Worm (Caenorhabditis elegans) whole organism, late embryonic: ENCODE measurements around the gene T28A11.22.

Experiments used
- C38D4.7 ChIP-seq: fragments of 200-800 bp; sonication (Bioruptor generic); optimal IDR thresholded peaks from 2 replicates; lab custom pipeline; 2018; ENCODE audit warnings: mild to moderate bottlenecking, missing genetic modification characterization, moderate library complexity, missing compliant biosample characterization
- F13H6.1 ChIP-seq: sonication (generic microtip); optimal IDR thresholded peaks from 2 replicates; lab custom pipeline; 2016; ENCODE audit warnings: missing genetic modification characterization, missing compliant biosample characterization
- K02D7.2 ChIP-seq: sonication (generic microtip); optimal IDR thresholded peaks from 2 replicates; lab custom pipeline; 2017; ENCODE audit warnings: mild to moderate bottlenecking, missing genetic modification characterization, missing compliant biosample characterization
- K09A11.1 ChIP-seq: sonication (generic microtip); optimal IDR thresholded peaks from 2 replicates; lab custom pipeline; 2017; ENCODE audit warnings: antibody characterized with exemption, mild to moderate bottlenecking, missing genetic modification characterization, missing compliant biosample characterization; ENCODE audit not compliant: insufficient read depth
- T23F11.4 ChIP-seq: fragments of 200-800 bp; sonication (Bioruptor generic); optimal IDR thresholded peaks from 2 replicates; lab custom pipeline; 2018; ENCODE audit warnings: mild to moderate bottlenecking, missing genetic modification characterization, missing compliant biosample characterization
- Y22D7AL.16 ChIP-seq: sonication (generic microtip); optimal IDR thresholded peaks from 2 replicates; lab custom pipeline; 2016; ENCODE audit warnings: missing genetic modification characterization, missing compliant biosample characterization
- ama-1 ChIP-seq: fragments of 150-350 bp; optimal IDR thresholded peaks from 2 replicates; lab custom pipeline; 2014
- ceh-14 ChIP-seq: sonication (generic microtip); optimal IDR thresholded peaks from 2 replicates; lab custom pipeline; 2016; ENCODE audit warnings: missing genotype, missing genetic modification characterization, missing compliant biosample characterization
- ceh-18 ChIP-seq: sonication (generic microtip); optimal IDR thresholded peaks from 2 replicates; lab custom pipeline; 2016; ENCODE audit warnings: missing genetic modification characterization, missing compliant biosample characterization
- ceh-2 ChIP-seq: sonication (generic microtip); optimal IDR thresholded peaks from 2 replicates; lab custom pipeline; 2016; ENCODE audit warnings: missing genotype, missing genetic modification characterization, missing compliant biosample characterization
- ceh-22 ChIP-seq: sonication (generic microtip); optimal IDR thresholded peaks from 2 replicates; lab custom pipeline; 2017; ENCODE audit warnings: missing biosample characterization, missing genetic modification characterization
- ceh-24 ChIP-seq: sonication (generic microtip); optimal IDR thresholded peaks from 2 replicates; lab custom pipeline; 2016; ENCODE audit warnings: mild to moderate bottlenecking, missing genetic modification characterization, missing compliant biosample characterization
- ceh-30 ChIP-seq: fragments of 150-350 bp; optimal IDR thresholded peaks from 2 replicates; lab custom pipeline; 2014; ENCODE audit warnings: missing biosample characterization, missing genetic modification characterization
- ceh-31 ChIP-seq: sonication (generic microtip); optimal IDR thresholded peaks from 2 replicates; lab custom pipeline; 2016; ENCODE audit warnings: missing genetic modification characterization, missing compliant biosample characterization
- ceh-9 ChIP-seq: sonication (generic microtip); optimal IDR thresholded peaks from 2 replicates; lab custom pipeline; 2016; ENCODE audit warnings: mild to moderate bottlenecking, missing genetic modification characterization, inconsistent platforms, missing compliant biosample characterization
- dve-1 ChIP-seq: sonication (generic microtip); optimal IDR thresholded peaks from 2 replicates; lab custom pipeline; 2017; ENCODE audit warnings: antibody characterized with exemption, mild to moderate bottlenecking, missing genetic modification characterization, missing compliant biosample characterization
- elt-4 ChIP-seq: sonication (generic microtip); optimal IDR thresholded peaks from 2 replicates; lab custom pipeline; 2016; ENCODE audit warnings: missing genetic modification characterization, missing compliant biosample characterization
- eyg-1 ChIP-seq: sonication (generic microtip); optimal IDR thresholded peaks from 2 replicates; lab custom pipeline; 2016; ENCODE audit warnings: missing genotype, missing genetic modification characterization, missing compliant biosample characterization
- hlh-30 ChIP-seq: sonication (generic microtip); optimal IDR thresholded peaks from 2 replicates; lab custom pipeline; 2017; ENCODE audit warnings: antibody characterized with exemption, missing genetic modification characterization, missing compliant biosample characterization; ENCODE audit not compliant: insufficient read depth
- hlh-6 ChIP-seq: sonication (generic microtip); optimal IDR thresholded peaks from 2 replicates; lab custom pipeline; 2016; ENCODE audit warnings: missing genotype, missing genetic modification characterization, missing compliant biosample characterization
- lin-11 ChIP-seq: fragments of 200-800 bp; sonication (Bioruptor generic); optimal IDR thresholded peaks from 2 replicates; lab custom pipeline; 2018; ENCODE audit warnings: mild to moderate bottlenecking, missing genetic modification characterization, missing compliant biosample characterization
- madf-2 ChIP-seq: sonication (generic microtip); optimal IDR thresholded peaks from 2 replicates; lab custom pipeline; 2017; ENCODE audit warnings: missing genetic modification characterization, missing compliant biosample characterization
- nfya-1 ChIP-seq: sonication (generic microtip); optimal IDR thresholded peaks from 2 replicates; lab custom pipeline; 2017; ENCODE audit warnings: missing genetic modification characterization, mild to moderate bottlenecking, missing compliant biosample characterization, antibody characterized with exemption, moderate library complexity
- nhr-11 ChIP-seq: fragments of 150-350 bp; optimal IDR thresholded peaks from 2 replicates; lab custom pipeline; 2014; ENCODE audit warnings: missing biosample characterization, missing genetic modification characterization
- nhr-232 ChIP-seq: sonication (generic microtip); optimal IDR thresholded peaks from 2 replicates; lab custom pipeline; 2016; ENCODE audit warnings: missing genetic modification characterization, missing compliant biosample characterization
- npax-4 ChIP-seq: sonication (generic microtip); optimal IDR thresholded peaks from 2 replicates; lab custom pipeline; 2016; ENCODE audit warnings: missing genetic modification characterization, missing compliant biosample characterization
- pha-4 ChIP-seq: fragments of 150-350 bp; optimal IDR thresholded peaks from 2 replicates; lab custom pipeline; 2018; ENCODE audit warnings: missing biosample characterization, missing genetic modification reagents, missing genetic modification characterization
- pqm-1 ChIP-seq: sonication (generic microtip); optimal IDR thresholded peaks from 2 replicates; lab custom pipeline; 2016; ENCODE audit warnings: missing genetic modification characterization, missing compliant biosample characterization
- pros-1 ChIP-seq: fragments of 150-350 bp; optimal IDR thresholded peaks from 2 replicates; lab custom pipeline; 2014; ENCODE audit warnings: missing biosample characterization, missing genetic modification reagents, missing genetic modification characterization
- rnt-1 ChIP-seq: sonication (generic microtip); optimal IDR thresholded peaks from 2 replicates; lab custom pipeline; 2016; ENCODE audit warnings: missing genetic modification characterization, missing compliant biosample characterization
- sdc-2 ChIP-seq: sonication (generic microtip); optimal IDR thresholded peaks from 2 replicates; lab custom pipeline; 2016; ENCODE audit warnings: missing genotype, missing genetic modification characterization, missing compliant biosample characterization
- sox-2 ChIP-seq: fragments of 200-800 bp; sonication (Bioruptor generic); IDR thresholded peaks from 2 replicates; pipeline ENCODE4 v1.3.6; 2022; ENCODE audit warnings: missing genetic modification reagents, missing genetic modification characterization, missing compliant biosample characterization
- tbx-2 ChIP-seq: sonication (generic microtip); optimal IDR thresholded peaks from 2 replicates; lab custom pipeline; 2016; ENCODE audit warnings: missing genetic modification characterization, missing compliant biosample characterization
- unc-55 ChIP-seq: sonication (generic microtip); optimal IDR thresholded peaks from 2 replicates; lab custom pipeline; 2017; ENCODE audit warnings: missing biosample characterization, missing genetic modification reagents, missing genetic modification characterization
- zip-5 ChIP-seq: sonication (generic microtip); optimal IDR thresholded peaks from 2 replicates; lab custom pipeline; 2016; ENCODE audit warnings: missing genetic modification characterization, missing compliant biosample characterization
- ztf-16 ChIP-seq: sonication (generic microtip); optimal IDR thresholded peaks from 2 replicates; lab custom pipeline; 2017; ENCODE audit warnings: missing genetic modification characterization, missing compliant biosample characterization

The T28A11.22 gene

ce11 chrV:3234887-3235286 lies 22.5 kb upstream of the T28A11.22 start, which contains the start of gene K08D9.6:
K08D9.6 (minus strand) TSS chrV:3234987.
- TF ChIP-seq ceh-22, result no peak
- TF ChIP-seq T23F11.4 (GFP tag; lab: Kevin White, UChicago), result no peak
- no peak for TF ChIP-seq ama-1 (lab: Kevin White, UChicago)
- TF ChIP-seq zip-5 (tag; lab: Kevin White, UChicago), result no peak
- TF ChIP-seq, all 69 proteins: peak for 0

- TF ChIP-seq sdc-2 (tag; lab: Kevin White, UChicago) (no peak), ceh-18 (no peak), rnt-1 (tag; lab: Kevin White, UChicago) (no peak), lin-11 (tag; lab: Kevin White, UChicago) (no peak), hlh-30 (no peak), pqm-1 (no peak), ceh-24 (tag; lab: Kevin White, UChicago) (no peak), K09A11.1 (tag; lab: Kevin White, UChicago) (no peak), pros-1 (tag; lab: Kevin White, UChicago) (no peak), hlh-6 (tag; lab: Kevin White, UChicago) (no peak), ceh-2 (tag; lab: Kevin White, UChicago) (no peak), dve-1 (tag; lab: Kevin White, UChicago) (no peak), ztf-16 (tag; lab: Kevin White, UChicago) (no peak), tbx-2 (no peak), npax-4 (tag; lab: Kevin White, UChicago) (no peak), F13H6.1 (no peak), ceh-31 (tag; lab: Kevin White, UChicago) (no peak), sox-2 (GFP tag; lab: Robert Waterston, UW) (no peak), unc-55 (GFP tag; lab: Kevin White, UChicago) (no peak)
Observed at ce11 chrV:3236610-3237009, 20.8 kb upstream of the T28A11.22 start, which contains the start of the genes K08D9.9 and str-16. K08D9.9 (minus strand) TSS chrV:3236710. str-16 (plus strand) TSS chrV:3236875.

- TF ChIP-seq pha-4 (tag; lab: Kevin White, UChicago) (no peak), npax-4 (tag; lab: Kevin White, UChicago) (no peak), eyg-1 (tag; lab: Kevin White, UChicago) (no peak), F13H6.1 (no peak), ama-1 (lab: Kevin White, UChicago) (no peak), ceh-30 (no peak), ceh-22 (no peak), madf-2 (tag; lab: Kevin White, UChicago) (no peak), nhr-11 (no peak), unc-55 (GFP tag; lab: Kevin White, UChicago) (no peak), nfya-1 (tag; lab: Kevin White, UChicago) (no peak)
Observed at ce11 chrV:3241175-3241574, 16.2 kb upstream of the T28A11.22 start, which contains the start of gene srj-11. srj-11 (plus strand) TSS chrV:3241424.

ce11 chrV:3242984-3243383 lies 14.4 kb upstream of the T28A11.22 start, which contains the start of gene gst-23:
gst-23 (plus strand) TSS chrV:3243284.
- TF ChIP-seq pha-4 (tag; lab: Kevin White, UChicago) (no peak), ztf-16 (tag; lab: Kevin White, UChicago) (no peak), C38D4.7 (GFP tag; lab: Kevin White, UChicago) (no peak), ceh-9 (tag; lab: Kevin White, UChicago) (no peak), nhr-232 (tag; lab: Kevin White, UChicago) (no peak), K02D7.2 (no peak), Y22D7AL.16 (no peak), elt-4 (tag; lab: Kevin White, UChicago) (no peak)

ce11 chrV:3244703-3245102 lies 12.7 kb upstream of the T28A11.22 start, which contains the start of gene srj-7:
srj-7 (plus strand) TSS chrV:3245003.
- no peak for TF ChIP-seq ceh-14 (tag; lab: Kevin White, UChicago)
- TF ChIP-seq ceh-30, result no peak
